Worm (Caenorhabditis elegans): ENCODE measurements around the gene lin-32.

ce11 chrX:2261003-2261402 is 31.1 kb upstream of the lin-32 start, which contains the start of gene AH9.3:
- TF ChIP-seq ztf-11 (tag; optimal IDR thresholded peaks at IDR 0.05) = no peak
- TF ChIP-seq ceh-82 (tag; optimal IDR thresholded peaks at IDR 0.05) = no peak
- no peak for TF ChIP-seq fos-1 (tag; optimal IDR thresholded peaks at IDR 0.05)
- no peak for TF ChIP-seq nhr-77 (tag; optimal IDR thresholded peaks at IDR 0.05)
- TF ChIP-seq lin-13 (GFP tag; optimal IDR thresholded peaks at IDR 0.05) = no peak
- TF ChIP-seq unc-39 (tag; optimal IDR thresholded peaks at IDR 0.05) = no peak
- TF ChIP-seq sma-9 (GFP tag; optimal IDR thresholded peaks at IDR 0.05) = no peak
- no peak for TF ChIP-seq sma-9 (tag; optimal IDR thresholded peaks at IDR 0.05)
- TF ChIP-seq egl-27 (tag; optimal IDR thresholded peaks at IDR 0.05) = no peak
- TF ChIP-seq mbf-1 (tag; optimal IDR thresholded peaks at IDR 0.05) = no peak
- no peak for TF ChIP-seq skn-1 (tag; optimal IDR thresholded peaks at IDR 0.05)
- no peak for TF ChIP-seq nhr-11 (tag; optimal IDR thresholded peaks at IDR 0.05)
- TF ChIP-seq ztf-4 (tag; optimal IDR thresholded peaks at IDR 0.05) = no peak
- TF ChIP-seq snpc-4 (tag; optimal IDR thresholded peaks at IDR 0.05) = no peak
- TF ChIP-seq nhr-237 (tag; optimal IDR thresholded peaks at IDR 0.05) = no peak

Data from whole organism, L2 larva.